Fruit fly (Drosophila melanogaster): ENCODE data around the gene CG15739.

The CG15739 gene

DNA sequence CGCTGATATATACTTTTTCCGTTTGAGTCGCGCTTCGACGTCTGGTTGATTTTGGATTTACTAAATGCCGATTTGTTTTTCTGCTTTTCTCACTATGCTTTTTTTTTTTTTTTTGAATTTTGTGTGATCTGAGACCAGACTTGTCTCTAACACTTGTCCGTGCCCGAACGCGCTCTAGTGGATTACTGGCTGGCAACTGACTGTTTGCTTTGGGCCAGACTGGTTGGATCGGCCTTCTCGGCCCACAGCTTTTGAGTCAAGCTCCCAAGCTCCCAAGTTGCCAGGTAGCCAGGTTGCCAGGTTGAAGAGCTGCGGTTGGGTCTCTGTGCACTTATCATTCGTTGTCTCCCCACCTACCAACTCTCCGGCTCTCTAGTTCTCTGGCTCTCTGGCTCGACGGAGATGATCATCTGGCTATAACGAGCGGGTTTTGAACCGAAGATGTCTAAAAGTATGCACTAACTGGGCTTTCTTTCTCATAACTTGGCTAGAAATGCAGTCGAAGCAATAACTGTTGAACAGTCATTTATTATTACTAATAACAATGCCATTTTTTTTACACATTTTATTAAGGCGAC lies 44.0 kb downstream of the CG15739 start, which contains the start of gene pot:
pot (minus strand) TSS at position 205 of the 578 bp plus-strand sequence.
- TF ChIP-seq dl (GFP tag; optimal IDR thresholded peaks at IDR 0.05; ENCODE audit: insufficient read depth in 1 of 2, partially characterized antibody in 2 of 2) (peak in 1 of 2 experiments; percentile 33), Dif (GFP tag; optimal IDR thresholded peaks at IDR 0.05; ENCODE audit: partially characterized antibody) (peak; percentile 18), Hr83 (GFP tag; optimal IDR thresholded peaks at IDR 0.05; ENCODE audit: poor library complexity, severe bottlenecking) (peak; percentile 36), woc (GFP tag; optimal IDR thresholded peaks at IDR 0.05) (peak; percentile 14), brk (GFP tag; optimal IDR thresholded peaks at IDR 0.05) (no peak), pan (optimal IDR thresholded peaks at IDR 0.05) (no peak), CG32264 (GFP tag; optimal IDR thresholded peaks at IDR 0.05) (no peak), ey (GFP tag; optimal IDR thresholded peaks at IDR 0.05) (no peak), Hr78 (GFP tag; optimal IDR thresholded peaks at IDR 0.05) (no peak), Jra (GFP tag; optimal IDR thresholded peaks at IDR 0.05) (no peak), Vsx2 (GFP tag; optimal IDR thresholded peaks at IDR 0.05; ENCODE audit: partially characterized antibody) (peak; percentile 62), Sp1 (GFP tag; optimal IDR thresholded peaks at IDR 0.05) (no peak), Myc (optimal IDR thresholded peaks at IDR 0.05) (peak; percentile 61), Dfd (GFP tag; optimal IDR thresholded peaks at IDR 0.05) (no peak)

DNA sequence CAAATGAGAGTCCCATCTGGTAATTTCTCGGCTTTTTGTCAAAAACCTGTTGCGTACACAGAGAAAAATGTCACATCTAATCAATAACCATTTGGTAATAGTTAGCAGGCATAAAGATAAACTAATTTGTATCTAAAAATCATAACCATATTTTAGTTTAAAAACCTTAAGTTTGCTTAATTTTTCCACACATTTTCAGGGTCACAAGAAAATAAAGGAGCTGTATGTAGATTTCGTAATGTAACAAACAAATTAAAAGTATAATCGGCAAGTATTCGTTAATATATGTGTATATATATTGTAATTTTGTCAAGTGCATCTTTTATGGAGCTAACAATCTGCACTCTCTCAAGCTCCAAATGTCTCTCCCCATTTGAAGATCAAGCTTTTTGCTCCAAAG lies 47.8 kb downstream of the CG15739 start:
- TF ChIP-seq OdsH (GFP tag; optimal IDR thresholded peaks at IDR 0.05), result peak; percentile 87
- TF ChIP-seq Abd-B (GFP tag; optimal IDR thresholded peaks at IDR 0.05), result no peak
- no peak for TF ChIP-seq tai (GFP tag; optimal IDR thresholded peaks at IDR 0.05)
- TF ChIP-seq GATAd (GFP tag; optimal IDR thresholded peaks at IDR 0.05), result no peak
- no peak for TF ChIP-seq Rel (GFP tag; optimal IDR thresholded peaks at IDR 0.05)
- peak; percentile 69 for TF ChIP-seq Rel (tag; optimal IDR thresholded peaks at IDR 0.05)
- TF ChIP-seq ey (GFP tag; optimal IDR thresholded peaks at IDR 0.05), result peak; percentile 75
- peak; percentile 72 for TF ChIP-seq psq (GFP tag; optimal IDR thresholded peaks at IDR 0.05)
- peak; percentile 24 for TF ChIP-seq Jra (GFP tag; optimal IDR thresholded peaks at IDR 0.05)
- TF ChIP-seq brk (GFP tag; optimal IDR thresholded peaks at IDR 0.05), result peak; percentile 71
- TF ChIP-seq Myc (optimal IDR thresholded peaks at IDR 0.05), result no peak
- peak; percentile 77 for TF ChIP-seq Hnf4 (GFP tag; optimal IDR thresholded peaks at IDR 0.05)
- no peak for TF ChIP-seq Hr83 (GFP tag; optimal IDR thresholded peaks at IDR 0.05; ENCODE audit: poor library complexity, severe bottlenecking)
- no peak for TF ChIP-seq Vsx2 (GFP tag; optimal IDR thresholded peaks at IDR 0.05; ENCODE audit: partially characterized antibody)
- TF ChIP-seq sv (GFP tag; optimal IDR thresholded peaks at IDR 0.05), result peak; percentile 72
- peak; percentile 85 for TF ChIP-seq fru (GFP tag; optimal IDR thresholded peaks at IDR 0.05)
- no peak for TF ChIP-seq dsf (GFP tag; optimal IDR thresholded peaks at IDR 0.05; ENCODE audit: borderline replicate concordance)
- TF ChIP-seq usp (GFP tag; optimal IDR thresholded peaks at IDR 0.05), result no peak
- TF ChIP-seq CG32264 (GFP tag; optimal IDR thresholded peaks at IDR 0.05), result peak; percentile 0
- TF ChIP-seq dl (GFP tag; optimal IDR thresholded peaks at IDR 0.05; ENCODE audit: insufficient read depth in 1 of 2, partially characterized antibody in 2 of 2), result no peak
- peak; percentile 42 for TF ChIP-seq CrebA (GFP tag; optimal IDR thresholded peaks at IDR 0.05; ENCODE audit: borderline replicate concordance)
- peak; percentile 81 for TF ChIP-seq rgr (GFP tag; optimal IDR thresholded peaks at IDR 0.05)
- peak; percentile 74 for TF ChIP-seq br (GFP tag; optimal IDR thresholded peaks at IDR 0.05)
- peak in 1 of 2 experiments; percentile 85 for TF ChIP-seq foxo (GFP tag; optimal IDR thresholded peaks at IDR 0.05)
- no peak for TF ChIP-seq lola (GFP tag; optimal IDR thresholded peaks at IDR 0.05)
- no peak for TF ChIP-seq Dfd (GFP tag; optimal IDR thresholded peaks at IDR 0.05)
- TF ChIP-seq pan (optimal IDR thresholded peaks at IDR 0.05), result no peak
- TF ChIP-seq dmrt93B (GFP tag; optimal IDR thresholded peaks at IDR 0.05), result peak; percentile 72
- TF ChIP-seq woc (GFP tag; optimal IDR thresholded peaks at IDR 0.05), result peak; percentile 69
- no peak for TF ChIP-seq jim (GFP tag; optimal IDR thresholded peaks at IDR 0.05)
- TF ChIP-seq h (GFP tag; optimal IDR thresholded peaks at IDR 0.05), result peak; percentile 85
- TF ChIP-seq Hr78 (GFP tag; optimal IDR thresholded peaks at IDR 0.05), result no peak
- TF ChIP-seq sage (GFP tag; optimal IDR thresholded peaks at IDR 0.05), result no peak
- no peak for TF ChIP-seq N (GFP tag; optimal IDR thresholded peaks at IDR 0.05)
- TF ChIP-seq Dif (GFP tag; optimal IDR thresholded peaks at IDR 0.05; ENCODE audit: partially characterized antibody), result no peak
- peak; percentile 92 for TF ChIP-seq HLH106 (tag; optimal IDR thresholded peaks at IDR 0.05)
- peak; percentile 93 for TF ChIP-seq Sp1 (GFP tag; optimal IDR thresholded peaks at IDR 0.05)
- TF ChIP-seq CG9705 (GFP tag; optimal IDR thresholded peaks at IDR 0.05), result peak; percentile 83
- no peak for TF ChIP-seq Mio (GFP tag; optimal IDR thresholded peaks at IDR 0.05)
